Fruit fly (Drosophila melanogaster): Measurements from ENCODE around the gene CG17258.

CG17258 gene

DNA sequence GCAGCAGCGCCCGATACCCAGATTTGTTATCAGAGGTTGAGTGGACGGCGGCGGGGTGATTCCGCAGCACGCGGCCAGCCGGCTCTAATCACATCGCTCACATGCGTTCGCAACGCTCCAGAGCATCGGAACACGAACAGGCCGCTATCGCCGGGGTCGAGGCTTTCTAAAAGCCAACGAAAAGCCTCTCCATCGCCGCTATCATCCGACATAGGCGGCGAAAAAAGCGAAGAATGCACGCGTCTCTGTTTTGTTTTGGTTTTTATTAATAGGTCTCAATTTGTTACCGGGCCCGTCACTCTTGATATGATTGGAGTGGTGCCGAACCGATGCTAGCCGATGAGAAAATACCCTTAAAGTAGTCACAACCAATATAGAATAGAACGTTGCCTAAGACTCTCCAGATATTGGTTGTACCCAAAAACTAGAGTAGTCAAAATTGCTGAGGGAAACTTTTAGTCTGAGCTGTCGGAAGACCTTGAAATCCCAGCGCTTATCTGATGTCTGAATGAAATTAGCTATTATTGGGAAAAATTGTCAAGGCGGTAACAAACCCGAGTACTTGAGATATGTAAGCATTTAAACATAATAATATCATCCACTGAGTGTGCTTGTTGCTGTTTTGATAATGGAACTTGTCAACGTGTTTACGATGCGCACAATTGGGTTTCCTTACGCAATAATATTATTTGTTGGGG lies 6.9 kb upstream of the CG17258 start, which contains the start of gene CG17261 (continued):
- peak in 1 of 2 experiments; percentile 84 for TF ChIP-seq Hr78 (GFP tag; optimal IDR thresholded peaks at IDR 0.05)
- TF ChIP-seq bab2 (GFP tag; optimal IDR thresholded peaks at IDR 0.05): peak; percentile 28
- TF ChIP-seq CG15514 (GFP tag; optimal IDR thresholded peaks at IDR 0.05): peak; percentile 30
- TF ChIP-seq BtbVII (GFP tag; optimal IDR thresholded peaks at IDR 0.05): no peak
- TF ChIP-seq CG9932 (GFP tag; IDR thresholded peaks at IDR 0.05): peak; percentile 63
- no peak for TF ChIP-seq dimm (GFP tag; IDR thresholded peaks at IDR 0.05)
- no peak for TF ChIP-seq Dfd (GFP tag; optimal IDR thresholded peaks at IDR 0.05)
- peak; percentile 54 for TF ChIP-seq Antp (GFP tag; optimal IDR thresholded peaks at IDR 0.05)
- TF ChIP-seq CG1233 (GFP tag; optimal IDR thresholded peaks at IDR 0.05): peak; percentile 8
- TF ChIP-seq Trl (optimal IDR thresholded peaks at IDR 0.05): no peak
- TF ChIP-seq Trl (GFP tag; optimal IDR thresholded peaks at IDR 0.05): peak; percentile 37
- TF ChIP-seq az2 (GFP tag; optimal IDR thresholded peaks at IDR 0.05): peak; percentile 33
- peak; percentile 35 to 90 for TF ChIP-seq Pdp1 (GFP tag; optimal IDR thresholded peaks at IDR 0.05)
- TF ChIP-seq bsh (GFP tag; optimal IDR thresholded peaks at IDR 0.05): no peak
- TF ChIP-seq CG11093 (GFP tag; IDR thresholded peaks at IDR 0.05): no peak
- peak; percentile 21 to 35 for TF ChIP-seq Hr51 (GFP tag; optimal IDR thresholded peaks at IDR 0.05)
- peak; percentile 84 for TF ChIP-seq CG18599 (GFP tag; optimal IDR thresholded peaks at IDR 0.05)
- peak; percentile 59 for TF ChIP-seq mam (GFP tag; optimal IDR thresholded peaks at IDR 0.05)
- TF ChIP-seq Side (GFP tag; optimal IDR thresholded peaks at IDR 0.05): peak; percentile 40
- no peak for TF ChIP-seq CG7963 (GFP tag; IDR thresholded peaks at IDR 0.05; ENCODE audit: partially characterized antibody)
- peak; percentile 18 for TF ChIP-seq CG13296 (GFP tag; optimal IDR thresholded peaks at IDR 0.05)
- TF ChIP-seq amos (GFP tag; IDR thresholded peaks at IDR 0.05; ENCODE audit: partially characterized antibody): no peak; the same call in 1 of the 2 replicates
- peak; percentile 55; the same call in 1 of the 2 replicates for TF ChIP-seq NFAT (GFP tag; IDR thresholded peaks at IDR 0.05)
- TF ChIP-seq CG6765 (GFP tag; optimal IDR thresholded peaks at IDR 0.05): no peak
- TF ChIP-seq Ravus (GFP tag; IDR thresholded peaks at IDR 0.05): no peak
- peak; percentile 80 for TF ChIP-seq lab (GFP tag; optimal IDR thresholded peaks at IDR 0.05)
- TF ChIP-seq CG6813 (GFP tag; optimal IDR thresholded peaks at IDR 0.05): no peak
- no peak for TF ChIP-seq wdn (GFP tag; IDR thresholded peaks at IDR 0.05)
- peak; percentile 4 for TF ChIP-seq CG13424 (tag; optimal IDR thresholded peaks at IDR 0.05)
- TF ChIP-seq chm (GFP tag; IDR thresholded peaks at IDR 0.05): no peak
- TF ChIP-seq CG10274 (GFP tag; optimal IDR thresholded peaks at IDR 0.05): no peak
- TF ChIP-seq CG34224 (GFP tag; IDR thresholded peaks at IDR 0.05; ENCODE audit: partially characterized antibody): no peak
- no peak for TF ChIP-seq MBD-R2 (GFP tag; IDR thresholded peaks at IDR 0.05)
- peak; percentile 4 for TF ChIP-seq emc (GFP tag; optimal IDR thresholded peaks at IDR 0.05)
- TF ChIP-seq CG9609 (GFP tag; optimal IDR thresholded peaks at IDR 0.05): peak; percentile 22
- peak; percentile 41 for TF ChIP-seq Dip3 (GFP tag; optimal IDR thresholded peaks at IDR 0.05)
- TF ChIP-seq tgo (GFP tag; IDR thresholded peaks at IDR 0.05): peak; percentile 31; the same call in 1 of the 3 replicates
- peak; percentile 91 for TF ChIP-seq Med (GFP tag)
- TF ChIP-seq CG32532 (GFP tag; IDR thresholded peaks at IDR 0.05): peak; percentile 75
- TF ChIP-seq grau (tag; optimal IDR thresholded peaks at IDR 0.05): peak; percentile 49
- peak; percentile 47; the same call in 1 of the 2 replicates for TF ChIP-seq sob (GFP tag; IDR thresholded peaks at IDR 0.05)
- TF ChIP-seq Dll (GFP tag; IDR thresholded peaks at IDR 0.05; ENCODE audit: partially characterized antibody): no peak
- no peak for TF ChIP-seq sna (GFP tag; IDR thresholded peaks at IDR 0.05; ENCODE audit: partially characterized antibody)
- TF ChIP-seq ATbp (GFP tag; optimal IDR thresholded peaks at IDR 0.05): no peak
- peak; percentile 25 for TF ChIP-seq CoRest (tag; optimal IDR thresholded peaks at IDR 0.05)
- TF ChIP-seq E2f2 (GFP tag; IDR thresholded peaks at IDR 0.05): no peak; the same call in 1 of the 2 replicates
- TF ChIP-seq Rfx (GFP tag; IDR thresholded peaks at IDR 0.05): peak; percentile 78
- peak; percentile 60; the same call in 1 of the 2 replicates for TF ChIP-seq Atf6 (GFP tag; IDR thresholded peaks at IDR 0.05)
